Worm (Caenorhabditis elegans): Measurements from ENCODE around the gene ced-9.

Gene ced-9

DNA sequence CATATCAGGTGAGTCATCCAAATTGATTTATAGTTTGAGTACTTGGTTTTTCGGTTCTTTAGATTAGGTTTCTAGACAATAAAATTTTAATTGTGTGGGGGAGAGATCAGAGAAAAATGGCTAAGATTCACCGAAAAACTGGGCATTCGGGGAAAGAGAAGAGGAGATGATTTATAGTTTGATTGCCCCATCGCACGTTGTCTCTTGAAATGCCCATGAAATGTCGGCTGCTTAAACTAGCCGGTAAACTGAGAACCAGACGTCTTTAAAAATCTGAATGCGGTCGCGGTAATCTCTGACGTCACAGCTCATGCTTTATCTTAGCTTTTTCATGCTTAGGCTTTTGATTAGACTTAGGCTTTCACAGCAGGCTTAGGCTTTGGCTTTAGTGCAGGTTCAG is 38.1 kb upstream of the ced-9 start:
- no peak for TF ChIP-seq ceh-13 (GFP tag; optimal IDR thresholded peaks at IDR 0.05)
- TF ChIP-seq tra-4 (tag; optimal IDR thresholded peaks at IDR 0.05), result no peak
- no peak for TF ChIP-seq flt-1 (GFP tag; IDR thresholded peaks at IDR 0.05)
- TF ChIP-seq scrt-1 (GFP tag; IDR thresholded peaks at IDR 0.05), result no peak
- no peak for TF ChIP-seq hmg-4 (GFP tag; optimal IDR thresholded peaks at IDR 0.05)
- no peak for TF ChIP-seq hmbx-1 (tag; optimal IDR thresholded peaks at IDR 0.05)
- no peak for TF ChIP-seq sea-1 (GFP tag; conservative IDR thresholded peaks at IDR 0.05)
- TF ChIP-seq tbx-37 (GFP tag; conservative IDR thresholded peaks at IDR 0.05), result no peak
- TF ChIP-seq hnd-1 (tag; optimal IDR thresholded peaks at IDR 0.05), result no peak
- TF ChIP-seq ceh-36 (tag; optimal IDR thresholded peaks at IDR 0.05), result no peak

ce11 chrIII:10300078-10300477 is 34.9 kb upstream of the ced-9 start, which contains the start of gene vglu-3:
Gene vglu-3 (plus strand): TSS chrIII:10300378.
- TF ChIP-seq F13C5.2 (tag; optimal IDR thresholded peaks at IDR 0.05) (no peak), hnd-1 (tag; optimal IDR thresholded peaks at IDR 0.05) (no peak), aly-1 (tag; optimal IDR thresholded peaks at IDR 0.05) (no peak), tra-4 (tag; optimal IDR thresholded peaks at IDR 0.05) (no peak), sea-1 (GFP tag; conservative IDR thresholded peaks at IDR 0.05) (no peak)

- TF ChIP-seq aly-1 (tag; optimal IDR thresholded peaks at IDR 0.05) (no peak), ets-7 (tag; optimal IDR thresholded peaks at IDR 0.05) (no peak), F13C5.2 (tag; optimal IDR thresholded peaks at IDR 0.05) (no peak), ama-1 (optimal IDR thresholded peaks at IDR 0.05) (no peak), hmg-4 (GFP tag; optimal IDR thresholded peaks at IDR 0.05) (no peak), ceh-36 (tag; optimal IDR thresholded peaks at IDR 0.05) (no peak)
Observed at ce11 chrIII:10305295-10305694, 29.7 kb upstream of the ced-9 start.

- TF ChIP-seq B0310.2 (tag; optimal IDR thresholded peaks at IDR 0.05) (no peak), scrt-1 (GFP tag; IDR thresholded peaks at IDR 0.05) (no peak), ceh-36 (tag; optimal IDR thresholded peaks at IDR 0.05) (no peak), tbx-37 (GFP tag; conservative IDR thresholded peaks at IDR 0.05) (no peak), ama-1 (optimal IDR thresholded peaks at IDR 0.05) (no peak), F13C5.2 (tag; optimal IDR thresholded peaks at IDR 0.05) (no peak), hmbx-1 (tag; optimal IDR thresholded peaks at IDR 0.05) (no peak), ets-7 (tag; optimal IDR thresholded peaks at IDR 0.05) (no peak), tra-4 (tag; optimal IDR thresholded peaks at IDR 0.05) (no peak), ceh-13 (GFP tag; optimal IDR thresholded peaks at IDR 0.05) (no peak), tbx-11 (GFP tag; IDR thresholded peaks at IDR 0.05) (no peak), hmg-4 (GFP tag; optimal IDR thresholded peaks at IDR 0.05) (no peak), aly-1 (tag; optimal IDR thresholded peaks at IDR 0.05) (no peak), pes-1 (GFP tag; IDR thresholded peaks at IDR 0.05) (no peak), flt-1 (GFP tag; IDR thresholded peaks at IDR 0.05) (no peak), sea-1 (GFP tag; conservative IDR thresholded peaks at IDR 0.05) (no peak), hnd-1 (tag; optimal IDR thresholded peaks at IDR 0.05) (no peak)
Observed at ce11 chrIII:10306049-10306448, 28.9 kb upstream of the ced-9 start, which contains the start of gene T07A5.1. Gene T07A5.1 (minus strand): TSS chrIII:10306197.

ce11 chrIII:10311016-10311415 is 24.0 kb upstream of the ced-9 start, which contains the start of gene T07A5.7:
Gene T07A5.7 (minus strand): TSS chrIII:10311116.
- TF ChIP-seq B0310.2 (tag; optimal IDR thresholded peaks at IDR 0.05) (no peak), ceh-36 (tag; optimal IDR thresholded peaks at IDR 0.05) (no peak), flt-1 (GFP tag; IDR thresholded peaks at IDR 0.05) (no peak), ets-7 (tag; optimal IDR thresholded peaks at IDR 0.05) (no peak), tbx-37 (GFP tag; conservative IDR thresholded peaks at IDR 0.05) (no peak), sea-1 (GFP tag; conservative IDR thresholded peaks at IDR 0.05) (no peak), ceh-13 (GFP tag; optimal IDR thresholded peaks at IDR 0.05) (no peak), hnd-1 (tag; optimal IDR thresholded peaks at IDR 0.05) (no peak), hmg-4 (GFP tag; optimal IDR thresholded peaks at IDR 0.05) (no peak), aly-1 (tag; optimal IDR thresholded peaks at IDR 0.05) (no peak), hmbx-1 (tag; optimal IDR thresholded peaks at IDR 0.05) (no peak), F13C5.2 (tag; optimal IDR thresholded peaks at IDR 0.05) (no peak), pes-1 (GFP tag; IDR thresholded peaks at IDR 0.05) (no peak), tbx-11 (GFP tag; IDR thresholded peaks at IDR 0.05) (no peak), tra-4 (tag; optimal IDR thresholded peaks at IDR 0.05) (no peak)

ce11 chrIII:10314234-10314633 is 20.7 kb upstream of the ced-9 start:
- TF ChIP-seq ceh-36 (tag; optimal IDR thresholded peaks at IDR 0.05) (no peak), ceh-13 (GFP tag; optimal IDR thresholded peaks at IDR 0.05) (no peak), hnd-1 (tag; optimal IDR thresholded peaks at IDR 0.05) (no peak), ama-1 (optimal IDR thresholded peaks at IDR 0.05) (no peak), tra-4 (tag; optimal IDR thresholded peaks at IDR 0.05) (no peak), tbx-11 (GFP tag; IDR thresholded peaks at IDR 0.05) (no peak), aly-1 (tag; optimal IDR thresholded peaks at IDR 0.05) (no peak), F13C5.2 (tag; optimal IDR thresholded peaks at IDR 0.05) (no peak), tbx-37 (GFP tag; conservative IDR thresholded peaks at IDR 0.05) (no peak)

DNA sequence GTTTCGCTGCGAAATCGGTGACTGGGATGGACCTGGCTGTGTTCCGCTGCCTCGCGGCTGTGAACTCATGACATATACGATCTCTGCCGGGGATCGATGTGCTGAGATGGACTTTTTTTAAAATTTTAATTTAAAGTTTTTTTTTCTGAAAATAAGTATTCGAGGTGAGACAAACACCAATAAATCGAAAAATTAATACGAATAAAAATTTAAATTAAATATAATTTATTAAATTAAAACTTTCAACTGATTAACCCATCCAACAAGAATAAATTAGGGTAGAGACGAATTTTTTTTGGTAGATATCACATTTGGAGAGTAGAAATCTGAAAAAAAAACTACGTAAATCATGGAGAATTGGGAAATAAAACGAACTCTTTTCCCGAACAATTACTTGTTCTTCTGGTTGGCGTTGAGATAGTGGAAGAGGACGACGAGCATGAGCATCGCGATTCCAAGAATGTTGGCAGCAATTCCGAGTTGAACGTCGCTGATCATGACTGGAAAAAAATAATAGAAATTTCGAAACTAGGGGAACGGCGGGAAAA is 16.8 kb upstream of the ced-9 start, which contains the start of the genes unc-50 and ostf-4:
TSS of gene unc-50 (minus strand) at position 101 of the 548 bp plus-strand sequence.
TSS of gene ostf-4 (minus strand) at position 498 of the 548 bp plus-strand sequence.
- no peak for TF ChIP-seq F13C5.2 (tag; optimal IDR thresholded peaks at IDR 0.05)
- TF ChIP-seq tbx-37 (GFP tag; conservative IDR thresholded peaks at IDR 0.05), result no peak
- no peak for TF ChIP-seq ceh-36 (tag; optimal IDR thresholded peaks at IDR 0.05)
- no peak for TF ChIP-seq flt-1 (GFP tag; IDR thresholded peaks at IDR 0.05)
- no peak for TF ChIP-seq aly-1 (tag; optimal IDR thresholded peaks at IDR 0.05)

DNA sequence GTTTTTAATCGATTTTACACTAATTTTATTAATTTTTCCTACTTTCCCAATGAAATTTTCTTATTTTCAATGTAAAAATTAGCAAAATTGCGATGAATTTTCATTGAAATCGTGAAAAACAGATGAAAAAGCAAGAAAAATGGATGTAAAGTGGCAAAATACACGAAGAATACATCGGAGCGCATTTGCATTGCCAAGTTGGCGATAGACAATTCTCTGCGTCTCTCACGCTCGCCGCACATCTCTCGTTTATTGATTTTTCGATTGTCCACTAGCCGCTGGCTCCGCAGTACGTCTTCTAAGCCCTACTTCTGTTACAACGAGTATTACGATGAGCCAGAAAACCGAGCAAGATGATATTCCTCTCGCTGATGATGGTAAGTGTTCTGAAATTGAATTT is 16.2 kb upstream of the ced-9 start, which contains the start of gene unc-69:
TSS of gene unc-69 (plus strand) at position 185 of the 400 bp plus-strand sequence.
- TF ChIP-seq F13C5.2 (tag; optimal IDR thresholded peaks at IDR 0.05) (no peak), tbx-37 (GFP tag; conservative IDR thresholded peaks at IDR 0.05) (no peak), B0310.2 (tag; optimal IDR thresholded peaks at IDR 0.05) (no peak), pes-1 (GFP tag; IDR thresholded peaks at IDR 0.05) (no peak), ama-1 (optimal IDR thresholded peaks at IDR 0.05) (no peak), tra-4 (tag; optimal IDR thresholded peaks at IDR 0.05) (no peak), scrt-1 (GFP tag; IDR thresholded peaks at IDR 0.05) (no peak), hnd-1 (tag; optimal IDR thresholded peaks at IDR 0.05) (no peak)
